Worm (Caenorhabditis elegans) whole organism, L4 larva: ENCODE data around the gene F52C9.5.

Experiments
- F10B5.3 ChIP-seq: sonication (generic microtip); optimal IDR thresholded peaks from 2 replicates; lab custom pipeline; 2016; ENCODE audit warnings: mild to moderate bottlenecking, missing genetic modification characterization, missing compliant biosample characterization
- R02D3.7 ChIP-seq: fragments of 150-350 bp; sonication (generic microtip); optimal IDR thresholded peaks from 3 replicates; lab custom pipeline; 2014; ENCODE audit warnings: missing biosample characterization, missing genetic modification characterization
- T26A8.4 ChIP-seq: fragments of 200-800 bp; sonication (Bioruptor generic); IDR thresholded peaks from 2 replicates; pipeline ENCODE4 v1.3.6; 2022; ENCODE audit warnings: missing genetic modification characterization, missing compliant biosample characterization
- Y5F2A.4 ChIP-seq: fragments of 200-800 bp; sonication (Bioruptor generic); optimal IDR thresholded peaks from 2 replicates; lab custom pipeline; 2018; ENCODE audit warnings: mild to moderate bottlenecking, missing genetic modification characterization, missing compliant biosample characterization
- Y75B8A.6 ChIP-seq: fragments of 200-800 bp; sonication (Bioruptor generic); IDR thresholded peaks from 2 replicates; pipeline ENCODE4 v1.3.6; 2022; ENCODE audit warnings: missing genetic modification reagents, missing genetic modification characterization, missing compliant biosample characterization
- ZK337.2 ChIP-seq: fragments of 200-800 bp; sonication (Bioruptor generic); IDR thresholded peaks from 2 replicates; pipeline ENCODE4 v1.3.6; 2022; ENCODE audit warnings: missing genetic modification reagents, missing genetic modification characterization, missing compliant biosample characterization
- ama-1 ChIP-seq: fragments of 150-350 bp; optimal IDR thresholded peaks from 2 replicates; lab custom pipeline; 2014; ENCODE audit warnings: inconsistent platforms, mixed read lengths
- arid-1 ChIP-seq: fragments of 200-800 bp; sonication (Bioruptor generic); conservative IDR thresholded peaks from 2 replicates; pipeline ENCODE4 v1.3.6; 2022; ENCODE audit warnings: missing genetic modification reagents, missing genetic modification characterization, missing compliant biosample characterization
- attf-4 ChIP-seq: sonication (generic microtip); optimal IDR thresholded peaks from 3 replicates; lab custom pipeline; 2017; ENCODE audit warnings: missing biosample characterization, missing genetic modification characterization
- ceh-20 ChIP-seq: fragments of 200-800 bp; sonication (Bioruptor generic); IDR thresholded peaks from 2 replicates; pipeline ENCODE4 v1.3.6; 2022; ENCODE audit warnings: missing genetic modification reagents, missing genetic modification characterization, missing compliant biosample characterization
- ceh-28 ChIP-seq: fragments of 150-350 bp; optimal IDR thresholded peaks from 2 replicates; lab custom pipeline; 2014; ENCODE audit warnings: missing biosample characterization, missing genetic modification reagents, missing genetic modification characterization
- ces-1 ChIP-seq: fragments of 150-350 bp; sonication (generic microtip); optimal IDR thresholded peaks from 4 replicates; lab custom pipeline; 2014; ENCODE audit warnings: missing biosample characterization, missing genetic modification reagents, missing genetic modification characterization
- daf-19 ChIP-seq: fragments of 200-800 bp; sonication (Bioruptor generic); conservative IDR thresholded peaks from 2 replicates; pipeline ENCODE4 v1.3.6; 2022; ENCODE audit warnings: missing genetic modification characterization, missing compliant biosample characterization
- egl-43 ChIP-seq: fragments of 200-800 bp; sonication (Bioruptor generic); IDR thresholded peaks from 2 replicates; pipeline ENCODE4 v1.3.6; 2022; ENCODE audit warnings: missing genetic modification reagents, missing genetic modification characterization, missing compliant biosample characterization
- fkh-10 ChIP-seq: fragments of 150-350 bp; optimal IDR thresholded peaks from 2 replicates; lab custom pipeline; 2014; ENCODE audit warnings: missing biosample characterization, missing genetic modification reagents, missing genetic modification characterization
- gei-8 ChIP-seq: fragments of 200-800 bp; sonication (Bioruptor generic); optimal IDR thresholded peaks from 2 replicates; lab custom pipeline; 2018; ENCODE audit warnings: mild to moderate bottlenecking, missing genetic modification characterization, missing compliant biosample characterization
- hif-1 ChIP-seq, 2 experiments: sonication (generic microtip); optimal IDR thresholded peaks; 2 replicates each; lab custom pipeline; 2016 to 2017; ENCODE audit warnings: missing compliant biosample characterization in 2 of 2, missing genetic modification characterization in 2 of 2, missing genetic modification reagents in 2 of 2, missing genotype in 2 of 2, mild to moderate bottlenecking in 1 of 2
- hlh-11 ChIP-seq: fragments of 200-800 bp; sonication (Bioruptor generic); optimal IDR thresholded peaks from 2 replicates; lab custom pipeline; 2018; ENCODE audit warnings: mild to moderate bottlenecking, missing genetic modification characterization, missing compliant biosample characterization
- hlh-30 ChIP-seq: sonication (generic microtip); optimal IDR thresholded peaks from 2 replicates; lab custom pipeline; 2017; ENCODE audit warnings: antibody characterized with exemption, mild to moderate bottlenecking, missing genetic modification characterization, missing compliant biosample characterization; ENCODE audit not compliant: insufficient read depth
- jun-1 ChIP-seq: fragments of 150-350 bp; optimal IDR thresholded peaks from 2 replicates; lab custom pipeline; 2014; ENCODE audit warnings: missing biosample characterization, missing genetic modification reagents, missing genetic modification characterization
- lim-7 ChIP-seq: fragments of 200-800 bp; sonication (Bioruptor generic); IDR thresholded peaks from 2 replicates; pipeline ENCODE4 v1.3.6; 2022; ENCODE audit warnings: missing genetic modification characterization, missing compliant biosample characterization
- lin-39 ChIP-seq: fragments of 150-350 bp; optimal IDR thresholded peaks from 2 replicates; lab custom pipeline; 2014; ENCODE audit warnings: missing biosample characterization, missing genetic modification reagents, missing genetic modification characterization
- lir-3 ChIP-seq: sonication (generic microtip); optimal IDR thresholded peaks from 2 replicates; lab custom pipeline; 2016; ENCODE audit warnings: mild to moderate bottlenecking, missing genetic modification characterization, missing compliant biosample characterization
- madf-5 ChIP-seq, 2 experiments: fragments of 200-800 bp; sonication (Bioruptor generic); IDR thresholded peaks; 2 replicates each; pipeline ENCODE4 v1.3.6; 2022; ENCODE audit warnings: missing compliant biosample characterization in 2 of 2, missing genetic modification characterization in 2 of 2
- mdt-29 ChIP-seq: fragments of 200-800 bp; sonication (Bioruptor generic); IDR thresholded peaks from 2 replicates; pipeline ENCODE4 v1.3.6; 2022; ENCODE audit warnings: missing genetic modification reagents, missing genetic modification characterization, missing compliant biosample characterization
- mep-1 ChIP-seq: fragments of 150-350 bp; sonication (generic microtip); optimal IDR thresholded peaks from 3 replicates; lab custom pipeline; 2014; ENCODE audit warnings: missing biosample characterization, missing genetic modification characterization
- mes-2 ChIP-seq: sonication (generic microtip); optimal IDR thresholded peaks from 2 replicates; lab custom pipeline; 2016; ENCODE audit warnings: missing genotype, mild to moderate bottlenecking, missing genetic modification characterization, missing compliant biosample characterization; ENCODE audit not compliant: poor library complexity, severe bottlenecking
- mxl-2 ChIP-seq: fragments of 200-800 bp; sonication (Bioruptor generic); conservative IDR thresholded peaks from 2 replicates; pipeline ENCODE4 v1.3.6; 2022; ENCODE audit warnings: missing genetic modification reagents, missing genetic modification characterization, missing compliant biosample characterization
- mxl-3 ChIP-seq: fragments of 200-800 bp; sonication (Bioruptor generic); optimal IDR thresholded peaks from 2 replicates; lab custom pipeline; 2018; ENCODE audit warnings: mild to moderate bottlenecking, missing genetic modification characterization, missing compliant biosample characterization
- nhr-11 ChIP-seq: fragments of 150-350 bp; optimal IDR thresholded peaks from 2 replicates; lab custom pipeline; 2014; ENCODE audit warnings: missing biosample characterization, missing genetic modification characterization
- nhr-41 ChIP-seq: fragments of 200-800 bp; sonication (Bioruptor generic); IDR thresholded peaks from 2 replicates; pipeline ENCODE4 v1.3.6; 2022; ENCODE audit warnings: missing genetic modification reagents, missing genetic modification characterization, missing compliant biosample characterization
- nhr-42 ChIP-seq: fragments of 200-800 bp; sonication (Bioruptor generic); IDR thresholded peaks from 2 replicates; pipeline ENCODE4 v1.3.6; 2022; ENCODE audit warnings: missing genetic modification characterization, missing compliant biosample characterization
- nhr-6 ChIP-seq: fragments of 150-350 bp; optimal IDR thresholded peaks from 2 replicates; lab custom pipeline; 2014; ENCODE audit warnings: missing biosample characterization, missing genetic modification characterization
- nhr-76 ChIP-seq: fragments of 150-350 bp; optimal IDR thresholded peaks from 2 replicates; lab custom pipeline; 2014; ENCODE audit warnings: missing biosample characterization, missing genetic modification characterization
- rbr-2 ChIP-seq: sonication (generic microtip); optimal IDR thresholded peaks from 2 replicates; lab custom pipeline; 2016; ENCODE audit warnings: missing genotype, missing genetic modification characterization, missing compliant biosample characterization
- sdz-12 ChIP-seq: fragments of 200-800 bp; sonication (Bioruptor generic); optimal IDR thresholded peaks from 2 replicates; lab custom pipeline; 2018; ENCODE audit warnings: mild to moderate bottlenecking, missing genetic modification characterization, missing compliant biosample characterization
- set-16 ChIP-seq: fragments of 200-800 bp; sonication (Bioruptor generic); IDR thresholded peaks from 2 replicates; pipeline ENCODE4 v1.3.6; 2022; ENCODE audit warnings: missing genetic modification reagents, missing genetic modification characterization, missing compliant biosample characterization
- snpc-1.2 ChIP-seq: fragments of 200-800 bp; sonication (Bioruptor generic); IDR thresholded peaks from 2 replicates; pipeline ENCODE4 v1.3.6; 2022; ENCODE audit warnings: missing genetic modification reagents, missing genetic modification characterization, missing compliant biosample characterization
- spr-1 ChIP-seq: sonication (generic microtip); optimal IDR thresholded peaks from 2 replicates; lab custom pipeline; 2016; ENCODE audit warnings: mild to moderate bottlenecking, missing genetic modification characterization, missing compliant biosample characterization
- spr-3 ChIP-seq: fragments of 200-800 bp; sonication (Bioruptor generic); optimal IDR thresholded peaks from 2 replicates; lab custom pipeline; 2018; ENCODE audit warnings: mild to moderate bottlenecking, missing genetic modification characterization, missing compliant biosample characterization
- tra-1 ChIP-seq: fragments of 200-800 bp; sonication (Bioruptor generic); IDR thresholded peaks from 2 replicates; pipeline ENCODE4 v1.3.6; 2022; ENCODE audit warnings: missing genetic modification reagents, missing genetic modification characterization, missing compliant biosample characterization
- unc-130 ChIP-seq: sonication (generic microtip); optimal IDR thresholded peaks from 2 replicates; lab custom pipeline; 2016; ENCODE audit warnings: missing genetic modification reagents, missing genetic modification characterization, missing compliant biosample characterization
- unc-39 ChIP-seq: sonication (generic microtip); optimal IDR thresholded peaks from 2 replicates; lab custom pipeline; 2017; ENCODE audit warnings: missing biosample characterization, missing genetic modification characterization
- unc-62 ChIP-seq, 3 experiments: fragments of 150-350 bp in 1 of 3; sonication (generic microtip); optimal IDR thresholded peaks in 2 of 3; peaks in 1 of 3; 1 replicate in 1 of 3; 2 replicates in 2 of 3; lab custom pipeline; 2014 to 2017; ENCODE audit warnings: missing biosample characterization in 3 of 3, missing genetic modification characterization in 3 of 3, missing genetic modification reagents in 3 of 3, missing genotype in 1 of 3
- zag-1 ChIP-seq: fragments of 150-350 bp; optimal IDR thresholded peaks from 2 replicates; lab custom pipeline; 2014; ENCODE audit warnings: missing biosample characterization, missing genetic modification characterization
- zip-11 ChIP-seq: fragments of 200-800 bp; sonication (Bioruptor generic); IDR thresholded peaks from 2 replicates; pipeline ENCODE4 v1.3.6; 2022; ENCODE audit warnings: missing genetic modification characterization, missing compliant biosample characterization
- ztf-11 ChIP-seq: fragments of 150-350 bp; optimal IDR thresholded peaks from 2 replicates; lab custom pipeline; 2014; ENCODE audit warnings: missing biosample characterization, missing genetic modification characterization
- ztf-7 ChIP-seq: fragments of 150-350 bp; optimal IDR thresholded peaks from 2 replicates; lab custom pipeline; 2014; ENCODE audit warnings: missing biosample characterization, missing genetic modification characterization

The F52C9.5 gene

ce11 chrIII:5294867-5295266 is 7.2 kb upstream of the F52C9.5 start (continued):
- TF ChIP-seq T26A8.4 (GFP tag; lab: Robert Waterston, UW) (peak; percentile 87), madf-5 (GFP tag; IDR thresholded peaks at IDR 0.05; lab: Robert Waterston, UW) (peak; percentile 15 to 75; a peak in 2 of 4 replicates), rbr-2 (tag; lab: Kevin White, UChicago) (peak; percentile 64), mxl-2 (GFP tag; lab: Robert Waterston, UW) (peak; percentile 80), jun-1 (no peak), zip-11 (peak; percentile 58; the same call in 1 of the 2 replicates), spr-1 (tag; lab: Kevin White, UChicago) (peak; percentile 76), fkh-10 (no peak), ztf-11 (tag; lab: Kevin White, UChicago) (no peak), lim-7 (GFP tag; lab: Robert Waterston, UW) (peak; percentile 96), mdt-29 (GFP tag; lab: Robert Waterston, UW) (peak; percentile 71), sdz-12 (GFP tag; lab: Kevin White, UChicago) (peak; percentile 82), ces-1 (GFP tag; lab: Kevin White, UChicago) (no peak), Y75B8A.6 (GFP tag; lab: Robert Waterston, UW) (0 out of 2 replicates have a peak, but pooled peaks have one; percentile 80), hlh-11 (tag; lab: Kevin White, UChicago) (no peak), nhr-6 (no peak), mxl-3 (no peak), ZK337.2 (peak; percentile 86), gei-8 (GFP tag; lab: Kevin White, UChicago) (peak; percentile 79), lir-3 (tag; lab: Kevin White, UChicago) (peak; percentile 81), snpc-1.2 (GFP tag; lab: Robert Waterston, UW) (peak; percentile 46; the same call in 1 of the 2 replicates), ama-1 (no peak), unc-130 (peak; percentile 78), nhr-42 (GFP tag; lab: Robert Waterston, UW) (peak; percentile 78)

ce11 chrIII:5304044-5304443 is 2.0 kb downstream of the F52C9.5 start:
- TF ChIP-seq ama-1 (no peak), unc-62 (GFP tag; optimal IDR thresholded peaks at IDR 0.05 in 1 of 2; lab: Kevin White, UChicago) (peak in 1 of 2 experiments; percentile 98), unc-62 (tag; optimal IDR thresholded peaks at IDR 0.05; lab: Kevin White, UChicago) (no peak)

ce11 chrIII:5305725-5306124 is 3.7 kb downstream of the F52C9.5 start:
- TF ChIP-seq attf-4 (tag; lab: Kevin White, UChicago) (no peak), Y75B8A.6 (GFP tag; lab: Robert Waterston, UW) (peak; percentile 83; the same call in 1 of the 2 replicates), lin-39 (tag; lab: Kevin White, UChicago) (no peak), spr-3 (peak; percentile 82), tra-1 (GFP tag; lab: Robert Waterston, UW) (peak; percentile 83), ceh-20 (GFP tag; lab: Robert Waterston, UW) (peak; percentile 68; the same call in 1 of the 2 replicates), Y5F2A.4 (GFP tag; lab: Kevin White, UChicago) (peak; percentile 79), mes-2 (tag; lab: Kevin White, UChicago) (peak; percentile 81), egl-43 (GFP tag; lab: Robert Waterston, UW) (peak; percentile 97), hlh-30 (peak; percentile 49), nhr-76 (tag; lab: Kevin White, UChicago) (no peak), nhr-11 (peak; percentile 20), ztf-7 (tag; lab: Kevin White, UChicago) (peak; percentile 63), mep-1 (peak; percentile 61), nhr-6 (no peak), arid-1 (peak; percentile 95), mdt-29 (GFP tag; lab: Robert Waterston, UW) (peak; percentile 44; the same call in 1 of the 2 replicates), zag-1 (tag; lab: Kevin White, UChicago) (no peak), R02D3.7 (no peak), unc-39 (tag; lab: Kevin White, UChicago) (no peak), jun-1 (no peak), F10B5.3 (tag; lab: Kevin White, UChicago) (peak; percentile 59), T26A8.4 (GFP tag; lab: Robert Waterston, UW) (peak; percentile 91), lir-3 (tag; lab: Kevin White, UChicago) (peak; percentile 81), ceh-28 (tag; lab: Kevin White, UChicago) (no peak), hif-1 (tag; optimal IDR thresholded peaks at IDR 0.05; lab: Kevin White, UChicago) (peak; percentile 15 to 62), nhr-41 (GFP tag; lab: Robert Waterston, UW) (peak; percentile 96), set-16 (GFP tag; lab: Robert Waterston, UW) (no peak), daf-19 (peak; percentile 93)
